Fruit fly (Drosophila melanogaster) whole organism, embryonic: Measurements from ENCODE around the gene Cyp4d1.

Experiments
- CG1024 ChIP-seq: fragments of 200-800 bp; sonication (Bioruptor generic); IDR thresholded peaks from 2 replicates; pipeline ENCODE4 v1.3.6; 2022; ENCODE audit warnings: missing biosample characterization, missing genetic modification characterization
- CG10274 ChIP-seq: fragments of 200-800 bp; sonication (Bioruptor generic); optimal IDR thresholded peaks from 3 replicates; lab custom pipeline; 2017; ENCODE audit warnings: missing biosample characterization, mild to moderate bottlenecking, missing genetic modification characterization
- CG10654 ChIP-seq: fragments of 200-800 bp; sonication (Bioruptor generic); optimal IDR thresholded peaks from 2 replicates; lab custom pipeline; 2016; ENCODE audit warnings: missing biosample characterization, missing genetic modification characterization
- CG13287 ChIP-seq: fragments of 200-800 bp; sonication (Bioruptor generic); IDR thresholded peaks from 2 replicates; pipeline ENCODE4 v1.3.6; 2022; ENCODE audit warnings: missing biosample characterization, missing genetic modification characterization; ENCODE audit not compliant: partially characterized antibody
- CG13775 ChIP-seq: fragments of 200-800 bp; sonication (Bioruptor generic); optimal IDR thresholded peaks from 3 replicates; lab custom pipeline; 2017; ENCODE audit warnings: missing biosample characterization, mild to moderate bottlenecking, missing genetic modification characterization
- CG15479 ChIP-seq: fragments of 200-800 bp; sonication (Bioruptor generic); optimal IDR thresholded peaks from 3 replicates; lab custom pipeline; 2019; ENCODE audit warnings: missing biosample characterization, mild to moderate bottlenecking, missing genetic modification characterization, moderate library complexity
- CG17186 ChIP-seq: fragments of 200-800 bp; sonication (Bioruptor generic); optimal IDR thresholded peaks from 3 replicates; lab custom pipeline; 2017; ENCODE audit warnings: missing biosample characterization, missing genetic modification reagents, missing genetic modification characterization
- CG17359 ChIP-seq: fragments of 200-800 bp; sonication (Bioruptor generic); optimal IDR thresholded peaks from 3 replicates; lab custom pipeline; 2018; ENCODE audit warnings: missing biosample characterization, mild to moderate bottlenecking, missing genetic modification characterization, moderate library complexity
- CG17385 ChIP-seq: fragments of 200-800 bp; sonication (Bioruptor generic); optimal IDR thresholded peaks from 3 replicates; lab custom pipeline; 2018; ENCODE audit warnings: missing biosample characterization, mild to moderate bottlenecking, missing genetic modification characterization
- CG18011 ChIP-seq: fragments of 200-800 bp; sonication (Bioruptor generic); optimal IDR thresholded peaks from 2 replicates; lab custom pipeline; 2017; ENCODE audit warnings: missing biosample characterization, missing genetic modification characterization, mild to moderate bottlenecking, moderate library complexity, missing genotype
- CG2202 ChIP-seq: fragments of 200-800 bp; sonication (Bioruptor generic); optimal IDR thresholded peaks from 2 replicates; lab custom pipeline; 2018; ENCODE audit warnings: missing biosample characterization, mild to moderate bottlenecking, missing genetic modification characterization
- CG31441 ChIP-seq: fragments of 200-800 bp; sonication (Bioruptor generic); IDR thresholded peaks from 2 replicates; pipeline ENCODE4 v1.3.6; 2022; ENCODE audit warnings: missing biosample characterization, missing genetic modification characterization
- CG3163 ChIP-seq: fragments of 200-800 bp; sonication (Bioruptor generic); optimal IDR thresholded peaks from 3 replicates; lab custom pipeline; 2016; ENCODE audit warnings: missing biosample characterization, missing genetic modification characterization
- CG34422 ChIP-seq: fragments of 200-800 bp; sonication (Bioruptor generic); IDR thresholded peaks from 3 replicates; pipeline ENCODE4 v1.3.6; 2022; ENCODE audit warnings: missing biosample characterization, missing genetic modification characterization
- CG4328 ChIP-seq: fragments of 200-800 bp; sonication (Bioruptor generic); optimal IDR thresholded peaks from 3 replicates; lab custom pipeline; 2017; ENCODE audit warnings: missing biosample characterization, missing genetic modification reagents, missing genetic modification characterization
- CG4617 ChIP-seq: fragments of 200-800 bp; sonication (Bioruptor generic); optimal IDR thresholded peaks from 3 replicates; lab custom pipeline; 2016; ENCODE audit warnings: missing biosample characterization, missing genetic modification characterization, borderline replicate concordance
- CG4820 ChIP-seq: fragments of 200-800 bp; sonication (Bioruptor generic); optimal IDR thresholded peaks from 3 replicates; lab custom pipeline; 2016; ENCODE audit warnings: missing biosample characterization, missing genetic modification characterization
- CG6765 ChIP-seq: fragments of 200-800 bp; sonication (Bioruptor generic); optimal IDR thresholded peaks from 3 replicates; lab custom pipeline; 2017; ENCODE audit warnings: missing biosample characterization, mild to moderate bottlenecking, missing genetic modification characterization
- CG6813 ChIP-seq: fragments of 200-800 bp; sonication (Bioruptor generic); optimal IDR thresholded peaks from 2 replicates; lab custom pipeline; 2017; ENCODE audit warnings: missing biosample characterization, missing genetic modification characterization, mild to moderate bottlenecking, moderate library complexity, missing genetic modification reagents
- CG8281 ChIP-seq: fragments of 200-800 bp; sonication (Bioruptor generic); optimal IDR thresholded peaks from 2 replicates; lab custom pipeline; 2018; ENCODE audit warnings: missing biosample characterization, mild to moderate bottlenecking, missing genetic modification characterization, moderate library complexity
- CG8359 ChIP-seq: fragments of 200-800 bp; sonication (Bioruptor generic); optimal IDR thresholded peaks from 2 replicates; lab custom pipeline; 2017; ENCODE audit warnings: missing biosample characterization, mild to moderate bottlenecking, missing genetic modification characterization, borderline replicate concordance
- CG9609 ChIP-seq: fragments of 200-800 bp; sonication (Bioruptor generic); optimal IDR thresholded peaks from 3 replicates; lab custom pipeline; 2016; ENCODE audit warnings: missing biosample characterization, missing genetic modification characterization
- CoRest ChIP-seq: fragments of 200-800 bp; sonication (Bioruptor generic); optimal IDR thresholded peaks from 3 replicates; lab custom pipeline; 2018; ENCODE audit warnings: missing biosample characterization, mild to moderate bottlenecking, missing genetic modification characterization, moderate library complexity
- Dek ChIP-seq: fragments of 200-800 bp; sonication (Bioruptor generic); optimal IDR thresholded peaks from 3 replicates; lab custom pipeline; 2019; ENCODE audit warnings: missing biosample characterization, mild to moderate bottlenecking, missing genetic modification characterization, moderate library complexity
- Doc3 ChIP-seq: fragments of 200-800 bp; sonication (Bioruptor generic); IDR thresholded peaks from 3 replicates; pipeline ENCODE4 v1.3.6; 2022; ENCODE audit warnings: missing biosample characterization, missing genetic modification characterization; ENCODE audit not compliant: partially characterized antibody
- E2f1 ChIP-seq: fragments of 200-800 bp; sonication (Bioruptor generic); IDR thresholded peaks from 2 replicates; pipeline ENCODE4 v1.3.6; 2022; ENCODE audit warnings: missing biosample characterization, missing genetic modification characterization
- E2f2 ChIP-seq: fragments of 200-800 bp; sonication (Bioruptor generic); IDR thresholded peaks from 2 replicates; pipeline ENCODE4 v1.3.6; 2022; ENCODE audit warnings: missing biosample characterization, missing genetic modification characterization
- Ets65A ChIP-seq: fragments of 200-800 bp; sonication (Bioruptor generic); peaks from one replicate; lab custom pipeline; 2016; ENCODE audit warnings: missing biosample characterization, missing genetic modification characterization
- Fer1 ChIP-seq: fragments of 200-800 bp; sonication (Bioruptor generic); optimal IDR thresholded peaks from 2 replicates; lab custom pipeline; 2017; ENCODE audit warnings: missing biosample characterization, mild to moderate bottlenecking, missing genetic modification characterization
- Hand ChIP-seq: fragments of 200-800 bp; sonication (Bioruptor generic); optimal IDR thresholded peaks from 2 replicates; lab custom pipeline; 2017; ENCODE audit warnings: mild to moderate bottlenecking, missing biosample characterization, missing genetic modification reagents, missing genetic modification characterization
- HmgD ChIP-seq: fragments of 200-800 bp; sonication (Bioruptor generic); optimal IDR thresholded peaks from 3 replicates; lab custom pipeline; 2016; ENCODE audit warnings: missing biosample characterization, missing genetic modification characterization
- Lpt ChIP-seq: fragments of >200 bp; optimal IDR thresholded peaks from 2 replicates; lab custom pipeline; 2018; ENCODE audit warnings: missing biosample characterization, missing genetic modification characterization
- Mad ChIP-seq: fragments of 200-800 bp; sonication (Bioruptor generic); optimal IDR thresholded peaks from 2 replicates; lab custom pipeline; 2016; ENCODE audit warnings: missing biosample characterization, missing genetic modification characterization
- Max ChIP-seq: fragments of 200-800 bp; sonication (Bioruptor generic); optimal IDR thresholded peaks from 2 replicates; lab custom pipeline; 2016; ENCODE audit warnings: missing biosample characterization, mild to moderate bottlenecking, missing genetic modification characterization
- Scr ChIP-seq: fragments of 200-800 bp; sonication (Bioruptor generic); IDR thresholded peaks from 2 replicates; pipeline ENCODE4 v1.3.6; 2022; ENCODE audit warnings: missing biosample characterization, missing genetic modification characterization; ENCODE audit not compliant: partially characterized antibody
- YL-1 ChIP-seq: fragments of 200-800 bp; sonication (Bioruptor generic); optimal IDR thresholded peaks from 3 replicates; lab custom pipeline; 2017; ENCODE audit warnings: missing biosample characterization, mild to moderate bottlenecking, missing genetic modification characterization
- ap ChIP-seq: fragments of 200-800 bp; sonication (Bioruptor generic); IDR thresholded peaks from 2 replicates; pipeline ENCODE4 v1.3.6; 2022; ENCODE audit warnings: missing biosample characterization, missing genetic modification characterization
- ase ChIP-seq: fragments of 200-800 bp; sonication (Bioruptor generic); IDR thresholded peaks from 3 replicates; pipeline ENCODE4 v1.3.6; 2022; ENCODE audit warnings: missing biosample characterization, missing genetic modification characterization
- bigmax ChIP-seq: fragments of 200-800 bp; sonication (Bioruptor generic); optimal IDR thresholded peaks from 2 replicates; lab custom pipeline; 2018; ENCODE audit warnings: missing biosample characterization, mild to moderate bottlenecking, missing genetic modification characterization
- btn ChIP-seq: fragments of 200-800 bp; sonication (Bioruptor generic); optimal IDR thresholded peaks from 2 replicates; lab custom pipeline; 2016; ENCODE audit warnings: missing biosample characterization, missing genetic modification characterization
- dysf ChIP-seq: fragments of 200-800 bp; sonication (Bioruptor generic); IDR thresholded peaks from 3 replicates; pipeline ENCODE4 v1.3.6; 2022; ENCODE audit warnings: missing biosample characterization, missing genetic modification characterization
- hbn ChIP-seq: fragments of 200-800 bp; sonication (Bioruptor generic); IDR thresholded peaks from 2 replicates; pipeline ENCODE4 v1.3.6; 2022; ENCODE audit warnings: missing biosample characterization, missing genetic modification characterization; ENCODE audit not compliant: partially characterized antibody
- jumu ChIP-seq: fragments of 200-800 bp; sonication (Bioruptor generic); optimal IDR thresholded peaks from 3 replicates; lab custom pipeline; 2016; ENCODE audit warnings: missing biosample characterization, missing genetic modification characterization
- luna ChIP-seq: fragments of 200-800 bp; sonication (Bioruptor generic); optimal IDR thresholded peaks from 2 replicates; lab custom pipeline; 2016; ENCODE audit warnings: missing biosample characterization, missing genetic modification characterization
- pnt ChIP-seq: fragments of 200-800 bp; sonication (Bioruptor generic); optimal IDR thresholded peaks from 3 replicates; lab custom pipeline; 2016; ENCODE audit warnings: missing biosample characterization, missing genetic modification characterization
- pum ChIP-seq: fragments of 200-800 bp; sonication (Bioruptor generic); optimal IDR thresholded peaks from 2 replicates; lab custom pipeline; 2016; ENCODE audit warnings: missing biosample characterization, missing genetic modification characterization
- slbo ChIP-seq: fragments of 200-800 bp; sonication (Bioruptor generic); IDR thresholded peaks from 2 replicates; pipeline ENCODE4 v1.3.6; 2022; ENCODE audit warnings: missing biosample characterization, missing genetic modification characterization
- tup ChIP-seq: fragments of 200-800 bp; sonication (Bioruptor generic); optimal IDR thresholded peaks from 2 replicates; lab custom pipeline; 2016; ENCODE audit warnings: missing biosample characterization, mild to moderate bottlenecking, missing genetic modification characterization, moderate library complexity
- wor ChIP-seq: fragments of 200-800 bp; sonication (Bioruptor generic); IDR thresholded peaks from 2 replicates; pipeline ENCODE4 v1.3.6; 2022; ENCODE audit warnings: missing biosample characterization, missing genetic modification characterization

Cyp4d1 gene

DNA sequence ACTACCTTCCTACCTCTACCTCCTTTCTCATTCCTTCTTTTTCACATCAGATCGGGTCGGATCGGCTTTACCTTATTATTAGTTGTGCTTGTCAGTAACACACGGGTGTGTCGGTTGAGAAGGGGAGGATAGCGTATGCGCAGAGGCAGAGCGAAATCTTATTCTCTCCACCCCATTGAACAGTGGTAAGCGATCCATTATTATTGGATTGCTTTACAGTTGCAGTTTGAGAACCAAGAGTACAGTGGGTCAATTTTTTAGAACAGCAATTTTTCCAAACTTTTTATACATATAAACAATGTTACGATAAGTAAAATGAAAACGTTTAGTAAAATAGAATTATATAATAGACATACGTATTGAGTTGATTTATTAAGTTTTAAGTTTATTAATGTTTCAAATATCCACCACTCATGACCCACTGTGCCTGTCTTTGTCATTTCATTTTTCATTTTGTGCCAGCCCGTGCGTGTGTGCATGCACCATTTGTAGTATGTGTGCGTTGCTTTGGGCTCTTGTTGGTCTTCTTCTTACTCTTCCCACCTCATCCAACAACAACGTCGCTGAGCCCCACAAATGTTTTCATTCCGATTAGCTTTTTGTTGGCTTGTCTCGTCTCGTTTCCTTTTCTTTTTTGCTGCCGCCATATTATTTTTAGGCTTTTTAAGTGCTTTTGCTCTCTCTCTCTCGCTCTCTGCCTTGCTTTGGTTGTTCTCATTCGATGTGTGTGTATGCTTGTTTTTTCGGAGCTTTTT is 24.2 kb downstream of the Cyp4d1 start (continued):
- peak; percentile 98 for TF ChIP-seq ap (GFP tag; lab: Robert Waterston, UW)
- peak; percentile 93 for TF ChIP-seq CG1024 (GFP tag; lab: Robert Waterston, UW)
- peak; percentile 94 for TF ChIP-seq CG4617
- peak; percentile 79 for TF ChIP-seq E2f2
- TF ChIP-seq CG6813 (GFP tag; lab: Kevin White, UChicago), result peak; percentile 99
- peak; percentile 89 for TF ChIP-seq pnt
- peak; percentile 100 for TF ChIP-seq Hand (GFP tag; lab: Kevin White, UChicago)
- TF ChIP-seq CG13775 (GFP tag; lab: Kevin White, UChicago), result peak; percentile 98
- peak; percentile 72 for TF ChIP-seq btn (GFP tag; lab: Kevin White, UChicago)
- peak; percentile 95 for TF ChIP-seq tup (GFP tag; lab: Kevin White, UChicago)
- TF ChIP-seq Mad (GFP tag; lab: Kevin White, UChicago), result peak; percentile 95
- TF ChIP-seq CG4328, result peak; percentile 99
- TF ChIP-seq Ets65A (GFP tag; lab: Kevin White, UChicago), result peak; percentile 97
- peak; percentile 99 for TF ChIP-seq Dek
- peak; percentile 89 for TF ChIP-seq pum (GFP tag; lab: Kevin White, UChicago)
- TF ChIP-seq Lpt (GFP tag; lab: Kevin White, UChicago), result no peak
- TF ChIP-seq Scr (GFP tag; lab: Robert Waterston, UW), result peak; percentile 64
- peak; percentile 15; the same call in 1 of the 2 replicates for TF ChIP-seq hbn
- peak; percentile 95 for TF ChIP-seq CG8281
- peak; percentile 99 for TF ChIP-seq CG10654 (GFP tag; lab: Kevin White, UChicago)
- peak; percentile 91 for TF ChIP-seq CG9609
- peak; percentile 70 for TF ChIP-seq CG13287
- TF ChIP-seq slbo (GFP tag; lab: Robert Waterston, UW), result peak; percentile 99
- TF ChIP-seq CG17385 (GFP tag; lab: Kevin White, UChicago), result peak; percentile 99
- peak; percentile 98 for TF ChIP-seq Max (GFP tag; lab: Kevin White, UChicago)
- peak; percentile 99 for TF ChIP-seq CG34422 (GFP tag; lab: Robert Waterston, UW)
- peak; percentile 98 for TF ChIP-seq CG4820 (GFP tag; lab: Kevin White, UChicago)
- peak; percentile 100 for TF ChIP-seq CoRest (tag; lab: Kevin White, UChicago)
- TF ChIP-seq jumu (GFP tag; lab: Kevin White, UChicago), result peak; percentile 92
- peak; percentile 97 for TF ChIP-seq ase (GFP tag; lab: Robert Waterston, UW)
- TF ChIP-seq wor, result peak; percentile 99
- TF ChIP-seq CG10274 (GFP tag; lab: Kevin White, UChicago), result peak; percentile 96
- TF ChIP-seq CG3163 (GFP tag; lab: Kevin White, UChicago), result peak; percentile 35
- TF ChIP-seq dysf (GFP tag; lab: Robert Waterston, UW), result peak; percentile 99
- peak; percentile 96 for TF ChIP-seq YL-1
- peak; percentile 69 for TF ChIP-seq luna (GFP tag; lab: Kevin White, UChicago)
- peak; percentile 100 for TF ChIP-seq Fer1
- TF ChIP-seq CG17186, result peak; percentile 92
- TF ChIP-seq CG15479 (GFP tag; lab: Kevin White, UChicago), result peak; percentile 92
- TF ChIP-seq CG17359 (tag; lab: Kevin White, UChicago), result peak; percentile 99
- TF ChIP-seq CG18011 (GFP tag; lab: Kevin White, UChicago), result peak; percentile 94
- TF ChIP-seq CG6765 (GFP tag; lab: Kevin White, UChicago), result peak; percentile 99
- peak; percentile 79 for TF ChIP-seq bigmax (GFP tag; lab: Kevin White, UChicago)
- peak; percentile 99 for TF ChIP-seq CG2202 (tag; lab: Kevin White, UChicago)
- TF ChIP-seq E2f1, result peak; percentile 98
- peak; percentile 96 for TF ChIP-seq CG8359
- TF ChIP-seq Doc3, result no peak
- peak; percentile 42 for TF ChIP-seq HmgD (GFP tag; lab: Kevin White, UChicago)
- TF ChIP-seq CG31441, result peak; percentile 91
